Fruit fly (Drosophila melanogaster): ENCODE measurements around the gene dmGlut.
A peak's percentile ranks its signal among the peaks of the same experiment; 100 is the strongest.

The dmGlut gene

DNA sequence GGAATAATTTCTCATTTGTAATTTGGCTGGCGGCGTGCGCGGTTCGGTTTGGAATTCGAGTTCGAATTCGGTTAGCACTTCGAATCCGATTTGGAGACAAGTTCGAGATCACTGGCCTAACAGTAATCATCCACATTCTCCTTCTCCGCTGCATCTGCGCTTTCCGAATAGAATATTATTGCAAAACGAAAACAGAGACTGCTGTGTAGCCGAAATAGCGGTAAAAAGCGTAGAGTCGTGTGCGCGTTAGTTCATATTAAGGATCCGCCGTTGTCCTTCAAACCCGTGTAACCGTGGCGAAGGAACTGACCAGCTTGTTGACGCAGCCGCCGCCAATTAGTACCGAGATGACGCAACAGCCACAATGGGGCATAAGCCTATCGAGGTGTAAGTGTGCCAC lies at the start of gene dmGlut:
Gene dmGlut, plus strand, starts transcription at position 4 of the 400 bp plus-strand sequence.
- TF ChIP-seq pad (GFP tag; optimal IDR thresholded peaks at IDR 0.05) (peak; percentile 93), Crg-1 (GFP tag; optimal IDR thresholded peaks at IDR 0.05) (no peak)

DNA sequence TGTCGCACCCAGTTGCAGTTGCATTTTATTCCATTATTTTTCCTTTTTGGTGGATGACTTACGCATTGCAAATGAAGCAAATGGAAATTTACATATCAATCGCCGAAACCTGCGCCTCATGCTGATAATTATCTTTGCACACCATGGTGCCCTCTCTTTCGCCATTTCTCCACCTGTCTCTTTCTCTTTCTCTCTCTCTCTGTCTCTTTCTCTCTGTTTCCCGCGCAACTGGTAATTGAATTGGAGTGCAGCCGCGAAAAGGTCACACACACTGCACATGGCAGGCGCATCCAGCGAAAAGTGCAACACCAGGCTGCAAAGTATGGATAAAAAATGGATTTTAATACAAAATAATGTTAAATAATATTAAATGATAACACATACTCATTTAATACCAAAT lies 49.5 kb upstream of the dmGlut start:
- TF ChIP-seq Hr96 (GFP tag; optimal IDR thresholded peaks at IDR 0.05) (no peak), CG7045 (GFP tag; optimal IDR thresholded peaks at IDR 0.05) (no peak), CG11617 (GFP tag; optimal IDR thresholded peaks at IDR 0.05) (no peak), ovo (GFP tag; optimal IDR thresholded peaks at IDR 0.05) (no peak), bab1 (GFP tag; optimal IDR thresholded peaks at IDR 0.05) (no peak), CG33017 (tag; optimal IDR thresholded peaks at IDR 0.05) (no peak), CG12768 (GFP tag; optimal IDR thresholded peaks at IDR 0.05) (no peak), cic (GFP tag; optimal IDR thresholded peaks at IDR 0.05) (no peak), toe (GFP tag; optimal IDR thresholded peaks at IDR 0.05) (no peak), Mnt (GFP tag; optimal IDR thresholded peaks at IDR 0.05) (no peak), CG7101 (tag; optimal IDR thresholded peaks at IDR 0.05) (no peak), tj (GFP tag; optimal IDR thresholded peaks at IDR 0.05) (no peak), CG14711 (tag; optimal IDR thresholded peaks at IDR 0.05) (no peak), pad (GFP tag; optimal IDR thresholded peaks at IDR 0.05) (no peak), cnc (optimal IDR thresholded peaks at IDR 0.05) (no peak), kay (GFP tag; ENCODE audit: borderline replicate concordance) (no peak)

DNA sequence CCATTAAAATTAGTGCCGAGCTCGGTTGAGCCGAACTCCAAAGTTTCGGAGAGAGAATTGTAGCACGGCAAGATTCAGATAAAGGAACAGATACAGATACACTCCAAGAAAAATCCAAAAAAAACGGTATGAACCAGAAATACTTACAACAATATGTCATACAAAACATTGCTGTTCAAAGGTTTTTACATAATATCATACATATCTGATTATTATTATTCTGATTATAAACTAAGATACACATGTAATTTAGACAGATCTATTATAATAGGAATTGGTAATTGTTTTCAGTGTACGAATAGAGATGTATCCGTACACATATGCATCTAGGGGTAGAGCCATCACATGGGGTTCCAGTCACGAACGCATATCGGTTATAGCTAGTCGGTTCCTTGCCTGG lies 47.2 kb upstream of the dmGlut start:
- TF ChIP-seq ovo (GFP tag; optimal IDR thresholded peaks at IDR 0.05) (no peak), kay (GFP tag; ENCODE audit: borderline replicate concordance) (no peak)

DNA sequence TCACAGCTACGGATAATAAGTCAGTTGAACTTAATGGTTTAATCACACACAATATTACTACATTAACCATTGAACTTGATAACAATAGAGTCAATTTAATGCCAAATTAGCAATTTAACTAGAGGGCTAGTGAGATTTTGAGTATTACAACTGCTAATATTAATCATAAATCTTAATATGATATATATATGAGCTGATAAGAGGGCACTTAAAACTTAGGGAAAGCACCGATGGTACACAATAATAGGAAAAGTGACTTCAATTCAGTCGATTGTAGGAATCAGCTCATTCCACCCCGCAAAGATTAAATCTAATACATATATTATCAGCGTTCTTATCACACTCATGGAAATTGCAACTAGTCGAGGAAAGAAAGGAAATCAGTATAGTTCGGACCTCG lies 46.0 kb upstream of the dmGlut start, which contains the start of gene CG16965:
Gene CG16965, plus strand, starts transcription at position 382 of the 400 bp plus-strand sequence.
- TF ChIP-seq cic (GFP tag; optimal IDR thresholded peaks at IDR 0.05) = peak; percentile 64
- no peak for TF ChIP-seq Clk (GFP tag; optimal IDR thresholded peaks at IDR 0.05)
- TF ChIP-seq CG7045 (GFP tag; optimal IDR thresholded peaks at IDR 0.05) = no peak

DNA sequence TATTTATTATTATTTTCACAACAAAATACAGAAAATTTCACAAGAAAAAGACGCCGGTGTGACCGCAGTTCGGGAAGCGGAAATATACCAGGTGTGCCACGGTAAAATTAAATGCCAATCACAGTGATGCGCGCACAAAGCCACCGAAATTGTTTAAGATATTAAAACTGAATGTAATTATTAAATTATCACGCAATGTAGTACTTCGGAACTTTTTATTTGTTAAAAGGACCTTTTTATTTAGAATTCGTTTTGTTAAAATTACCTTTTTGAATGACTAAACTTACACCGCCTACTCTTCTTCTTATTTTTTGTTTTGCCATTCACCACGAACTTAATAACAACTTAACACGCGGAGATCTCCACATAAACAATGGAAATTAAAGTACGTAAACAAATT lies 39.3 kb upstream of the dmGlut start, which contains the start of the genes CG6686 and CG34163:
Gene CG6686, minus strand, starts transcription at position 95 of the 400 bp plus-strand sequence.
Gene CG34163, plus strand, starts transcription at position 326 of the 400 bp plus-strand sequence.
- TF ChIP-seq toe (GFP tag; optimal IDR thresholded peaks at IDR 0.05) = no peak
- TF ChIP-seq bab1 (GFP tag; optimal IDR thresholded peaks at IDR 0.05) = peak; percentile 76
- TF ChIP-seq CG11617 (GFP tag; optimal IDR thresholded peaks at IDR 0.05) = peak; percentile 66
- no peak for TF ChIP-seq Hr96 (GFP tag; optimal IDR thresholded peaks at IDR 0.05)
- TF ChIP-seq Crg-1 (GFP tag; optimal IDR thresholded peaks at IDR 0.05) = peak; percentile 27
- TF ChIP-seq tj (GFP tag; optimal IDR thresholded peaks at IDR 0.05) = peak; percentile 42
- no peak for TF ChIP-seq cnc (optimal IDR thresholded peaks at IDR 0.05)
- peak; percentile 64 for TF ChIP-seq CG1620 (GFP tag; optimal IDR thresholded peaks at IDR 0.05)
- TF ChIP-seq kay (GFP tag; ENCODE audit: borderline replicate concordance) = no peak
- peak; percentile 48 for TF ChIP-seq CG7101 (tag; optimal IDR thresholded peaks at IDR 0.05)
- TF ChIP-seq ovo (GFP tag; optimal IDR thresholded peaks at IDR 0.05) = peak; percentile 7
- TF ChIP-seq CG14711 (tag; optimal IDR thresholded peaks at IDR 0.05) = peak; percentile 50
- TF ChIP-seq Mnt (GFP tag; optimal IDR thresholded peaks at IDR 0.05) = peak; percentile 91
- TF ChIP-seq Clk (GFP tag; optimal IDR thresholded peaks at IDR 0.05) = no peak
- no peak for TF ChIP-seq CG12768 (GFP tag; optimal IDR thresholded peaks at IDR 0.05)

DNA sequence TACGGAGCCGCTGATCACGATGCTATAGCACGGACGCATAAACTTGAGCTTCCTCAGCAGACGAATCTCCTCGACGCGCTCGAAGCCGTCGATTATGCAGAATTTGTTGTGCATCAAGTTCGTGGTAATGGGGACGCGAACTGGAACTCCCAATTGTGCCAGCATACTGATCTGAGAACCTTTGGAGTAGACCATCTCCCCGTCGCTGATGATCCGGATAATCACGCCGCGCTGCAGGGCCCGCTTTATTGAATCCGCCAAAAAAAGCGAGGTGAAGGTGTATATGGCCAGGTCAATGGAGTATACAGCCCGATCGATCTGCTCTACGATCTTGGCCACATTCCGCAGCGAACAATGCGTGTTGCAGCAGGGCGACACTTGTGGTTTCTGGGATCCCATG lies 38.0 kb upstream of the dmGlut start:
- TF ChIP-seq Hr96 (GFP tag; optimal IDR thresholded peaks at IDR 0.05) (no peak), cnc (optimal IDR thresholded peaks at IDR 0.05) (no peak), CG11617 (GFP tag; optimal IDR thresholded peaks at IDR 0.05) (no peak), pad (GFP tag; optimal IDR thresholded peaks at IDR 0.05) (no peak), Clk (GFP tag; optimal IDR thresholded peaks at IDR 0.05) (no peak), Crg-1 (GFP tag; optimal IDR thresholded peaks at IDR 0.05) (no peak), CG14711 (tag; optimal IDR thresholded peaks at IDR 0.05) (no peak), bab1 (GFP tag; optimal IDR thresholded peaks at IDR 0.05) (no peak)

DNA sequence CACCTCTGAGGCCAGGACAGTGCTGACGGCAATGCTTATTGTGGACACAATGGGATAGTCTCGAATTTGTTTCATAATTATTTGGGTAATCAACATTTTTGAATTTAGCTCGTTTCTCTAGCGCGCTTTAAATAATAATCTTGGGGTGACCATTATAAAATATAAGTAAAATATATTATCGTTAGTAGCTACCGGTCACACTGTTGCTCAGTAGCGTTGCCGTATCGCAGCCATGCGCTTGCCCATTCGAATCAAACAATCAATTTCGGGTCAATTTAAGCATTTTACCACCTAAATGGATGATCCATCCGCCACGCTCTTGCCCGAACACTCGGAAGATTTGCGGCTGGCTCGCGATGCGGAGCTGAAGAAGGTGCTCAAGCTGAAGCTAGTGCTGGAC lies 37.5 kb upstream of the dmGlut start, which contains the start of the genes zuc and dgt2:
Gene zuc, minus strand, starts transcription at position 154 of the 400 bp plus-strand sequence.
Gene dgt2, plus strand, starts transcription at position 208 of the 400 bp plus-strand sequence.
- TF ChIP-seq ovo (GFP tag; optimal IDR thresholded peaks at IDR 0.05) (no peak), cnc (optimal IDR thresholded peaks at IDR 0.05) (no peak), Clk (GFP tag; optimal IDR thresholded peaks at IDR 0.05) (no peak), CG7045 (GFP tag; optimal IDR thresholded peaks at IDR 0.05) (no peak), bab1 (GFP tag; optimal IDR thresholded peaks at IDR 0.05) (no peak), CG7101 (tag; optimal IDR thresholded peaks at IDR 0.05) (no peak), Mnt (GFP tag; optimal IDR thresholded peaks at IDR 0.05) (no peak), toe (GFP tag; optimal IDR thresholded peaks at IDR 0.05) (no peak), Hr96 (GFP tag; optimal IDR thresholded peaks at IDR 0.05) (no peak), tj (GFP tag; optimal IDR thresholded peaks at IDR 0.05) (no peak), Crg-1 (GFP tag; optimal IDR thresholded peaks at IDR 0.05) (no peak), CG1620 (GFP tag; optimal IDR thresholded peaks at IDR 0.05) (no peak), CG5204 (GFP tag; optimal IDR thresholded peaks at IDR 0.05) (no peak), kay (GFP tag; ENCODE audit: borderline replicate concordance) (no peak), CG11617 (GFP tag; optimal IDR thresholded peaks at IDR 0.05) (no peak), CG33017 (tag; optimal IDR thresholded peaks at IDR 0.05) (no peak), CG14711 (tag; optimal IDR thresholded peaks at IDR 0.05) (no peak), CG12768 (GFP tag; optimal IDR thresholded peaks at IDR 0.05) (no peak), pad (GFP tag; optimal IDR thresholded peaks at IDR 0.05) (no peak), cic (GFP tag; optimal IDR thresholded peaks at IDR 0.05) (no peak)
